Fruit fly (Drosophila melanogaster): ENCODE results near the gene Sprn.

DNA sequence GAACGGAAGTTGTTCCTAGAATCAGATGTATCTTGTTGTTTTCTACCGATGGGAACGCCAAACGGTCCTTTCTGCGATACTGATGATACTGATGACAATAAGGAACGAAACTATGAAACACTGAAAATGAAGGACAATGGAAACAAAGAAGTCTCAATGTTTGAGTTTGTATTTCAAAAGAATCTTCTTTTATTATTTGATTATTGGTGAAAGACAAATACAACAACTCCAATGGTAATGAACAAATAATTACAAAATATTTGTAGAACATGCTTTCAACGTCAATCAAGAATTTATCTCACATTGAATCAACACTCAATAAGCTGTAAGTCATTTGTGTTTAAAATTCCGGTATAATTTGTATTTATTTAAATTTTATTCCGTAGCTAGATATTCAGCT is at the start of gene Sprn:
- TF ChIP-seq CG9948 (tag; optimal IDR thresholded peaks at IDR 0.05): no peak
- TF ChIP-seq fd96Ca (GFP tag; IDR thresholded peaks at IDR 0.05): no peak
- TF ChIP-seq CG13204 (GFP tag; optimal IDR thresholded peaks at IDR 0.05): no peak
- TF ChIP-seq CG14655 (GFP tag; optimal IDR thresholded peaks at IDR 0.05): no peak
- no peak for TF ChIP-seq CG12605 (GFP tag; IDR thresholded peaks at IDR 0.05)
- TF ChIP-seq CG8159 (tag; optimal IDR thresholded peaks at IDR 0.05): no peak
- no peak for TF ChIP-seq CG10348 (GFP tag; IDR thresholded peaks at IDR 0.05)
- TF ChIP-seq Snoo (tag; optimal IDR thresholded peaks at IDR 0.05): no peak

All from whole organism, pupa.